Worm (Caenorhabditis elegans): ENCODE measurements around the gene set-16.

The set-16 gene

ce11 chrIII:13641588-13641987, 2.1 kb upstream of the set-16 start, which contains the start of gene acbp-5:
Gene acbp-5 (minus strand): TSS chrIII:13641688.
- no peak for TF ChIP-seq unc-120 (tag; optimal IDR thresholded peaks at IDR 0.05; ENCODE audit: poor library complexity, severe bottlenecking)
- no peak for TF ChIP-seq tbx-8 (GFP tag; optimal IDR thresholded peaks at IDR 0.05)
- no peak for TF ChIP-seq mls-2 (tag; optimal IDR thresholded peaks at IDR 0.05)
- TF ChIP-seq ceh-43 (GFP tag; optimal IDR thresholded peaks at IDR 0.05), result no peak
- TF ChIP-seq lsy-2 (tag; optimal IDR thresholded peaks at IDR 0.05), result no peak
- TF ChIP-seq blmp-1 (tag; optimal IDR thresholded peaks at IDR 0.05), result no peak
- no peak for TF ChIP-seq ceh-39 (tag; optimal IDR thresholded peaks at IDR 0.05)
- no peak for TF ChIP-seq mab-5 (tag; optimal IDR thresholded peaks at IDR 0.05)
- TF ChIP-seq hlh-1 (tag; optimal IDR thresholded peaks at IDR 0.05), result no peak
- no peak for TF ChIP-seq sptf-1 (tag; optimal IDR thresholded peaks at IDR 0.05)
- TF ChIP-seq ztf-11 (tag; optimal IDR thresholded peaks at IDR 0.05), result no peak
- TF ChIP-seq drap-1 (GFP tag; optimal IDR thresholded peaks at IDR 0.05), result no peak
- TF ChIP-seq sem-2 (GFP tag; optimal IDR thresholded peaks at IDR 0.05), result no peak
- TF ChIP-seq ceh-83 (GFP tag; optimal IDR thresholded peaks at IDR 0.05), result no peak
- no peak for TF ChIP-seq nhr-2 (tag; optimal IDR thresholded peaks at IDR 0.05)
- no peak for TF ChIP-seq snpc-4 (tag; optimal IDR thresholded peaks at IDR 0.05)
- no peak for TF ChIP-seq ces-1 (GFP tag; optimal IDR thresholded peaks at IDR 0.05)
- no peak for TF ChIP-seq unc-62 (GFP tag; optimal IDR thresholded peaks at IDR 0.05)
- TF ChIP-seq lin-13 (tag; optimal IDR thresholded peaks at IDR 0.05), result no peak

ce11 chrIII:13642227-13642626, 1.5 kb upstream of the set-16 start, which contains the start of gene T12D8.10:
Gene T12D8.10 (minus strand): TSS chrIII:13642327.
- TF ChIP-seq lin-13 (tag; optimal IDR thresholded peaks at IDR 0.05) (no peak), ztf-11 (tag; optimal IDR thresholded peaks at IDR 0.05) (no peak), ceh-39 (tag; optimal IDR thresholded peaks at IDR 0.05) (no peak), blmp-1 (tag; optimal IDR thresholded peaks at IDR 0.05) (no peak), mab-5 (tag; optimal IDR thresholded peaks at IDR 0.05) (no peak), sem-2 (GFP tag; optimal IDR thresholded peaks at IDR 0.05) (no peak), snpc-4 (tag; optimal IDR thresholded peaks at IDR 0.05) (no peak), ceh-83 (GFP tag; optimal IDR thresholded peaks at IDR 0.05) (no peak), pha-4 (tag; optimal IDR thresholded peaks at IDR 0.05) (no peak), lsy-2 (tag; optimal IDR thresholded peaks at IDR 0.05) (no peak), unc-120 (tag; optimal IDR thresholded peaks at IDR 0.05; ENCODE audit: poor library complexity, severe bottlenecking) (no peak), nhr-76 (tag; optimal IDR thresholded peaks at IDR 0.05) (no peak), ceh-43 (GFP tag; optimal IDR thresholded peaks at IDR 0.05) (no peak), sptf-1 (tag; optimal IDR thresholded peaks at IDR 0.05) (no peak), unc-62 (GFP tag; optimal IDR thresholded peaks at IDR 0.05) (no peak), unc-39 (tag; optimal IDR thresholded peaks at IDR 0.05) (no peak), nhr-12 (tag; optimal IDR thresholded peaks at IDR 0.05) (no peak)

- TF ChIP-seq unc-62 (GFP tag; optimal IDR thresholded peaks at IDR 0.05) (no peak), elt-1 (tag; optimal IDR thresholded peaks at IDR 0.05; ENCODE audit: borderline replicate concordance, insufficient read depth) (no peak), ces-1 (GFP tag; optimal IDR thresholded peaks at IDR 0.05) (no peak), elt-3 (tag; optimal IDR thresholded peaks at IDR 0.05) (no peak), cnd-1 (tag; optimal IDR thresholded peaks at IDR 0.05) (no peak), ham-2 (GFP tag; optimal IDR thresholded peaks at IDR 0.05) (no peak), pha-4 (tag; optimal IDR thresholded peaks at IDR 0.05) (no peak), lsy-2 (tag; optimal IDR thresholded peaks at IDR 0.05) (no peak), bed-3 (GFP tag; optimal IDR thresholded peaks at IDR 0.05) (no peak), unc-120 (tag; optimal IDR thresholded peaks at IDR 0.05; ENCODE audit: poor library complexity, severe bottlenecking) (no peak), mep-1 (tag; optimal IDR thresholded peaks at IDR 0.05) (no peak), sptf-1 (tag; optimal IDR thresholded peaks at IDR 0.05) (no peak), zip-8 (tag; optimal IDR thresholded peaks at IDR 0.05) (no peak), ceh-39 (tag; optimal IDR thresholded peaks at IDR 0.05) (no peak), nhr-2 (tag; optimal IDR thresholded peaks at IDR 0.05) (no peak), sem-2 (GFP tag; optimal IDR thresholded peaks at IDR 0.05) (no peak), ceh-43 (GFP tag; optimal IDR thresholded peaks at IDR 0.05) (no peak), blmp-1 (tag; optimal IDR thresholded peaks at IDR 0.05) (no peak), tbx-8 (GFP tag; optimal IDR thresholded peaks at IDR 0.05) (no peak), nhr-76 (tag; optimal IDR thresholded peaks at IDR 0.05) (no peak)
Measured at ce11 chrIII:13642776-13643175, 940 bp upstream of the set-16 start.

ce11 chrIII:13644279-13644678, 563 bp downstream of the set-16 start:
- TF ChIP-seq ztf-11 (tag; optimal IDR thresholded peaks at IDR 0.05) (no peak), mab-5 (tag; optimal IDR thresholded peaks at IDR 0.05) (no peak), unc-120 (tag; optimal IDR thresholded peaks at IDR 0.05; ENCODE audit: poor library complexity, severe bottlenecking) (no peak), ces-1 (GFP tag; optimal IDR thresholded peaks at IDR 0.05) (no peak), nhr-12 (tag; optimal IDR thresholded peaks at IDR 0.05) (no peak), nhr-28 (tag; optimal IDR thresholded peaks at IDR 0.05) (no peak), unc-39 (tag; optimal IDR thresholded peaks at IDR 0.05) (no peak), flh-1 (GFP tag; optimal IDR thresholded peaks at IDR 0.05) (no peak), ceh-39 (tag; optimal IDR thresholded peaks at IDR 0.05) (no peak), tbx-8 (GFP tag; optimal IDR thresholded peaks at IDR 0.05) (no peak), cnd-1 (tag; optimal IDR thresholded peaks at IDR 0.05) (no peak), unc-62 (GFP tag; optimal IDR thresholded peaks at IDR 0.05) (no peak), nhr-237 (tag; optimal IDR thresholded peaks at IDR 0.05) (no peak), snpc-4 (tag; optimal IDR thresholded peaks at IDR 0.05) (no peak), zip-8 (tag; optimal IDR thresholded peaks at IDR 0.05) (no peak), nhr-2 (tag; optimal IDR thresholded peaks at IDR 0.05) (no peak), mls-2 (tag; optimal IDR thresholded peaks at IDR 0.05) (no peak), pha-4 (tag; optimal IDR thresholded peaks at IDR 0.05) (no peak)
